Worm (Caenorhabditis elegans) whole organism, young adult: ENCODE data around the gene twk-33.

Experiments
- B0035.1 ChIP-seq: sonication (generic microtip); optimal IDR thresholded peaks from 2 replicates; lab custom pipeline; 2016; ENCODE audit warnings: missing genetic modification characterization, mild to moderate bottlenecking, missing compliant biosample characterization, missing genotype, missing genetic modification reagents
- B0336.3 ChIP-seq: fragments of 200-800 bp; sonication (Bioruptor generic); IDR thresholded peaks from 2 replicates; pipeline ENCODE4 v1.3.6; 2022; ENCODE audit warnings: missing genetic modification characterization, missing compliant biosample characterization
- C06A6.2 ChIP-seq: fragments of 200-800 bp; sonication (Bioruptor generic); conservative IDR thresholded peaks from 2 replicates; pipeline ENCODE4 v1.3.6; 2022; ENCODE audit warnings: missing genetic modification characterization, missing compliant biosample characterization
- F22D6.2 ChIP-seq: sonication (generic microtip); optimal IDR thresholded peaks from 2 replicates; lab custom pipeline; 2016; ENCODE audit warnings: mild to moderate bottlenecking, missing genetic modification characterization, missing compliant biosample characterization
- F33H1.4 ChIP-seq: fragments of 200-800 bp; sonication (Bioruptor generic); IDR thresholded peaks from 2 replicates; pipeline ENCODE4 v1.3.6; 2022; ENCODE audit warnings: missing genetic modification reagents, missing genetic modification characterization, missing compliant biosample characterization
- F39B2.1 ChIP-seq: fragments of 200-800 bp; sonication (Bioruptor generic); IDR thresholded peaks from 2 replicates; pipeline ENCODE4 v1.3.6; 2022; ENCODE audit warnings: missing genetic modification reagents, missing genetic modification characterization, missing compliant biosample characterization
- Y53G8AR.9 ChIP-seq: fragments of 200-800 bp; sonication (Bioruptor generic); conservative IDR thresholded peaks from 2 replicates; pipeline ENCODE4 v1.3.6; 2022; ENCODE audit warnings: missing genetic modification reagents, missing genetic modification characterization, missing compliant biosample characterization
- atf-7 ChIP-seq: sonication (generic microtip); optimal IDR thresholded peaks from 2 replicates; lab custom pipeline; 2017; ENCODE audit warnings: mild to moderate bottlenecking, missing genetic modification characterization, missing compliant biosample characterization
- attf-3 ChIP-seq: fragments of 200-800 bp; sonication (Bioruptor generic); conservative IDR thresholded peaks from 2 replicates; pipeline ENCODE4 v1.3.6; 2022; ENCODE audit warnings: missing genetic modification reagents, missing genetic modification characterization, missing compliant biosample characterization
- attf-5 ChIP-seq: fragments of 200-800 bp; sonication (Bioruptor generic); optimal IDR thresholded peaks from 2 replicates; lab custom pipeline; 2018; ENCODE audit warnings: mild to moderate bottlenecking, missing genetic modification characterization, missing compliant biosample characterization
- bed-2 ChIP-seq: fragments of 200-800 bp; sonication (Bioruptor generic); IDR thresholded peaks from 2 replicates; pipeline ENCODE4 v1.3.6; 2022; ENCODE audit warnings: missing genetic modification reagents, missing genetic modification characterization, missing compliant biosample characterization
- cebp-1 ChIP-seq, 2 experiments: fragments of 200-800 bp in 1 of 2; sonication (Bioruptor generic) in 1 of 2; sonication (generic microtip) in 1 of 2; IDR thresholded peaks in 1 of 2; optimal IDR thresholded peaks in 1 of 2; 2 replicates each; pipeline versions ENCODE4 v1.3.6 to Lab custom; 2017 to 2022; ENCODE audit warnings: missing compliant biosample characterization in 2 of 2, missing genetic modification characterization in 2 of 2, mild to moderate bottlenecking in 1 of 2, missing genetic modification reagents in 1 of 2, moderate library complexity in 1 of 2
- ceh-100 ChIP-seq: fragments of 200-800 bp; sonication (Bioruptor generic); IDR thresholded peaks from 2 replicates; pipeline ENCODE4 v1.3.6; 2022; ENCODE audit warnings: missing genetic modification reagents, missing genetic modification characterization, missing compliant biosample characterization
- die-1 ChIP-seq: sonication (generic microtip); optimal IDR thresholded peaks from 2 replicates; lab custom pipeline; 2016; ENCODE audit warnings: missing genotype, mild to moderate bottlenecking, missing genetic modification characterization, missing compliant biosample characterization
- dox-1 ChIP-seq: fragments of 200-800 bp; sonication (Bioruptor generic); IDR thresholded peaks from 2 replicates; pipeline ENCODE4 v1.3.6; 2022; ENCODE audit warnings: missing genetic modification reagents, missing genetic modification characterization, missing compliant biosample characterization
- dpl-1 ChIP-seq: fragments of 150-350 bp; optimal IDR thresholded peaks from 2 replicates; lab custom pipeline; 2014; ENCODE audit warnings: missing biosample characterization, missing genetic modification reagents, missing genetic modification characterization
- efl-1 ChIP-seq: fragments of 150-350 bp; optimal IDR thresholded peaks from 2 replicates; lab custom pipeline; 2014; ENCODE audit warnings: missing biosample characterization, missing genetic modification reagents, missing genetic modification characterization
- egrh-3 ChIP-seq: fragments of 200-800 bp; sonication (Bioruptor generic); IDR thresholded peaks from 2 replicates; pipeline ENCODE4 v1.3.6; 2022; ENCODE audit warnings: missing genetic modification reagents, missing genetic modification characterization, missing compliant biosample characterization
- fkh-3 ChIP-seq: sonication (generic microtip); optimal IDR thresholded peaks from 2 replicates; lab custom pipeline; 2016; ENCODE audit warnings: mild to moderate bottlenecking, missing genetic modification characterization, missing compliant biosample characterization
- lin-40 ChIP-seq: sonication (generic microtip); optimal IDR thresholded peaks from 2 replicates; lab custom pipeline; 2016; ENCODE audit warnings: missing genetic modification characterization, mild to moderate bottlenecking, missing compliant biosample characterization, missing genotype, missing genetic modification reagents
- lin-54 ChIP-seq: fragments of 200-800 bp; sonication (Bioruptor generic); optimal IDR thresholded peaks from 2 replicates; lab custom pipeline; 2018; ENCODE audit warnings: mild to moderate bottlenecking, missing genetic modification characterization, missing compliant biosample characterization
- mel-28 ChIP-seq: sonication (generic microtip); optimal IDR thresholded peaks from 2 replicates; lab custom pipeline; 2016; ENCODE audit warnings: borderline replicate concordance, mild to moderate bottlenecking, missing genetic modification characterization, missing compliant biosample characterization
- mes-4 ChIP-seq: sonication (generic microtip); optimal IDR thresholded peaks from 2 replicates; lab custom pipeline; 2016; ENCODE audit warnings: missing genotype, missing genetic modification characterization, missing compliant biosample characterization
- mxl-1 ChIP-seq: sonication (generic microtip); optimal IDR thresholded peaks from 2 replicates; lab custom pipeline; 2016; ENCODE audit warnings: missing genetic modification characterization, missing compliant biosample characterization
- nhr-120 ChIP-seq: fragments of 200-800 bp; sonication (Bioruptor generic); IDR thresholded peaks from 2 replicates; pipeline ENCODE4 v1.3.6; 2022; ENCODE audit warnings: missing genetic modification characterization, missing compliant biosample characterization
- nhr-179 ChIP-seq: sonication (generic microtip); optimal IDR thresholded peaks from 2 replicates; lab custom pipeline; 2016; ENCODE audit warnings: mild to moderate bottlenecking, missing genetic modification characterization, missing compliant biosample characterization
- nhr-90 ChIP-seq: sonication (generic microtip); optimal IDR thresholded peaks from 2 replicates; lab custom pipeline; 2016; ENCODE audit warnings: missing genotype, mild to moderate bottlenecking, missing genetic modification characterization, missing compliant biosample characterization
- sdz-38 ChIP-seq: sonication (generic microtip); optimal IDR thresholded peaks from 2 replicates; lab custom pipeline; 2016; ENCODE audit warnings: missing genotype, missing genetic modification characterization, missing compliant biosample characterization
- sptf-2 ChIP-seq: fragments of 200-800 bp; sonication (Bioruptor generic); optimal IDR thresholded peaks from 2 replicates; lab custom pipeline; 2018; ENCODE audit warnings: mild to moderate bottlenecking, missing genetic modification characterization, missing compliant biosample characterization
- tbx-9 ChIP-seq: sonication (generic microtip); optimal IDR thresholded peaks from 2 replicates; lab custom pipeline; 2016; ENCODE audit warnings: borderline replicate concordance, missing genetic modification characterization, inconsistent platforms, missing compliant biosample characterization
- tlf-1 ChIP-seq: fragments of 200-800 bp; sonication (Bioruptor generic); optimal IDR thresholded peaks from 2 replicates; lab custom pipeline; 2018; ENCODE audit warnings: mild to moderate bottlenecking, missing genetic modification characterization, missing compliant biosample characterization
- unc-62 ChIP-seq: fragments of 150-350 bp; optimal IDR thresholded peaks from 2 replicates; lab custom pipeline; 2014; ENCODE audit warnings: missing biosample characterization, missing genetic modification reagents, missing genetic modification characterization
- zfh-2 ChIP-seq: fragments of 200-800 bp; sonication (Bioruptor generic); conservative IDR thresholded peaks from 2 replicates; pipeline ENCODE4 v1.3.6; 2022; ENCODE audit warnings: missing genetic modification reagents, missing genetic modification characterization, missing compliant biosample characterization
- ztf-3 ChIP-seq: fragments of 200-800 bp; sonication (Bioruptor generic); optimal IDR thresholded peaks from 2 replicates; lab custom pipeline; 2018; ENCODE audit warnings: mild to moderate bottlenecking, missing genetic modification characterization, missing compliant biosample characterization
- ztf-6 ChIP-seq: fragments of 200-800 bp; sonication (Bioruptor generic); IDR thresholded peaks from 2 replicates; pipeline ENCODE4 v1.3.6; 2022; ENCODE audit warnings: missing genetic modification reagents, missing genetic modification characterization, missing compliant biosample characterization

The twk-33 gene

DNA sequence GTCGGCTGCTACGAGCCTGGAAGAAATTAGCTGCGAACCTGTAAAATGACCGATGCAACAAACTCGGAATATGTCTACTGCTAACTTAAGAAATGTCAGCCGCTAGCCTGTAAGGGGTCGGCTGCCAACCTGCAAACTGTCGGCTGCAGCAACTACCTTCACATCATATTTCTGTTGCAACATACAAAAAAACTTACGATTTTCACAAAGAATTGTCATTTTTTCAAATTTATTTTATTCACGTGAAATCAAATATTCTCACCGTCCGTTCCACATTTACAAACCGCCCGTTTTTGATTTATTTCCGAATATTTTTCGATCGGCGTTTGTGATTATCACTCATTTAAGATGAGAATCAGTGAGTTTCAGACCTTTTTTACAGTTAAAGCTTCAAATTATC lies 14.5 kb downstream of the twk-33 start, which contains the start of gene Y26G10.6:
TSS of gene Y26G10.6 (plus strand) at position 301 of the 400 bp plus-strand sequence.
- TF ChIP-seq nhr-90 (tag; lab: Kevin White, UChicago) (no peak), zfh-2 (GFP tag; lab: Robert Waterston, UW) (no peak), ceh-100 (no peak), F22D6.2 (tag; lab: Kevin White, UChicago) (no peak), mes-4 (no peak), attf-5 (GFP tag; lab: Kevin White, UChicago) (no peak), tbx-9 (no peak), unc-62 (GFP tag; lab: Kevin White, UChicago) (no peak), bed-2 (GFP tag; lab: Robert Waterston, UW) (no peak), attf-3 (GFP tag; lab: Robert Waterston, UW) (no peak), sdz-38 (no peak)

DNA sequence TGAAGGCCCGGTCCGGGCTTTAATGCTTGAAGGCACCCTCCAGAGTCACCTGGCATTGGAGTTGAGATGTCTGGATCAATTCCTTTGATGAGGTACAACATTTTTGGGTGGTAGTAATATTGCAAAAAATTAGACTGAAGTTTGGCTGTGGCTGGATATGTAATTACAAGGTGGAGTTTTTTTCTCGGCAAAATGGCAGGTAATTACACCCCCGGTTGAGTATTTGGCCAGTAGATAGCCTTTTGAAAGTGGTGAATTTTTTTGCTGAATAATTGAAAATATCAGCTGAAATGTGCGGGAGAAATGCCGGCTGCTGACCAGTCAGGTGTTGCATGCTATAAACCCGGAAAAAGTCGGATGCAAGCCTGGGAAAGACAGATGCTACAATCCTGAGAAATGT lies 15.1 kb downstream of the twk-33 start, which contains the start of gene Y26G10.4:
TSS of gene Y26G10.4 (minus strand) at position 101 of the 400 bp plus-strand sequence.
- TF ChIP-seq fkh-3 (tag; lab: Kevin White, UChicago), result no peak

DNA sequence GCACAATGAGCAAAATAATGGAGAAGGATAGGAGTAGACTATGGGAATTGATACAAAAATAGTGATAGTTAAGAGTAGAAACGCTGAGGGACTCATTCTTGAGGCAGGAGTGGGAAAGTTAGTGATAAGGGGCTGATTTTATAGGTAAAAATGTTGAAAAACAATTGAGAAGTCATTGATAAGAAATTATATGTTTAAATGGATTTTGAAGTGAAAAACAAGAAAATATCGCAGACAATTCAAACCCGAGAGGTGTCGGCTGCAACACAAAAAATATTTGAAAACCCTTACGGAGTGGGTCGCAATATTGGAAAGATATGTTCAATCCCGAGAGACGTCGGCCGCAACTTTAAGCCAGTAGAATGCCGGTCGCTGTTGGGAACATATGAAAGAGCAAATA lies 17.4 kb downstream of the twk-33 start, which contains the start of gene spp-29:
TSS of gene spp-29 (minus strand) at position 101 of the 400 bp plus-strand sequence.
- TF ChIP-seq atf-7 (no peak), dox-1 (GFP tag; lab: Robert Waterston, UW) (no peak), egrh-3 (no peak), B0336.3 (GFP tag; lab: Robert Waterston, UW) (no peak), dpl-1 (GFP tag; lab: Kevin White, UChicago) (no peak), nhr-90 (tag; lab: Kevin White, UChicago) (no peak), F33H1.4 (no peak), ceh-100 (no peak)

DNA sequence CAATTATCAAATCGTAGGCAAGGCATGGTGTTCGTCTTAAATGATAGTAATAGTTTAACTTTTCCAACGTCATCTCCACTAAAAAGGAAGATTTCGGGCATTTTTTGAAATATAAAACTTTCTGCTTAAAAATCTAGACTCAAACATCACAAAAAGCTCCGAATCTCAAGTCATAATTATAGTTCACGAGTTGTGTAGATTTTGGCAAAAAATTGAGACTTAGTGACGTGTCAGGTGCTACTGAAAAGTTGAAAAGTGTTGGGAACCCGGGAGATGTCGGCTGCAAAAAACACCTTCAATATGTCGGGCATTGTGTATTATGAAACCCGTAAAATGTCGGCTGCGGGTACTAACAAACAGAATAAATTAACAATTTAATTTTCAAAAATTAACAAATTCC lies 18.4 kb downstream of the twk-33 start, which contains the start of gene Y26G10.1:
TSS of gene Y26G10.1 (minus strand) at position 101 of the 400 bp plus-strand sequence.
- TF ChIP-seq C06A6.2 (GFP tag; lab: Robert Waterston, UW), result no peak
- TF ChIP-seq sptf-2 (GFP tag; lab: Kevin White, UChicago), result no peak
- TF ChIP-seq tlf-1 (GFP tag; lab: Kevin White, UChicago), result no peak
- TF ChIP-seq mel-28, result no peak
- no peak for TF ChIP-seq cebp-1 (GFP tag; IDR thresholded peaks at IDR 0.05; lab: Robert Waterston, UW)
- no peak for TF ChIP-seq cebp-1 (tag; optimal IDR thresholded peaks at IDR 0.05; lab: Kevin White, UChicago)
- TF ChIP-seq lin-40 (tag; lab: Kevin White, UChicago), result no peak
- TF ChIP-seq dox-1 (GFP tag; lab: Robert Waterston, UW), result no peak
- no peak for TF ChIP-seq ztf-3
- TF ChIP-seq B0035.1 (tag; lab: Kevin White, UChicago), result no peak
- no peak for TF ChIP-seq lin-54 (GFP tag; lab: Kevin White, UChicago)
- no peak for TF ChIP-seq die-1 (tag; lab: Kevin White, UChicago)
- TF ChIP-seq Y53G8AR.9 (GFP tag; lab: Robert Waterston, UW), result no peak
- TF ChIP-seq F39B2.1 (GFP tag; lab: Robert Waterston, UW), result no peak
- TF ChIP-seq fkh-3 (tag; lab: Kevin White, UChicago), result no peak
- no peak for TF ChIP-seq nhr-179 (tag; lab: Kevin White, UChicago)
- TF ChIP-seq mxl-1, result no peak

DNA sequence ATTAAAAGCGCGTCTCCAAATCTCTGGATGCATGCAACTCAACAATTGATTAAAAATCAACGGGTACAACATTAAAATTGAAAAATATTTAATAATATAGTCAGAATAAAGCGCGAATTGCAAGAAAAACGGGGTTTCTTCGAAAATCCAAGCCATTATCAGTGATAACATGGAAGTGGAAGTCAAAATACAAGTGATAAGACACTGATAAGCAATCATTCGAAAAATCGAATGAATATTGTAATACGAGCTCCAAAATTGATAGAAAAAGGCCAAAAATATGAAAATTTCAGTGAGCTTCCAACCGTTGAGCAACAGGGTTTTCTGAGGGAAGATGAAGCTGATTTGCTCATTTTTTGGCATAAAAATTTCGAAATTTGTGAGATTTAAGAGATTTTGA lies 19.9 kb downstream of the twk-33 start:
- TF ChIP-seq ztf-6 (no peak), nhr-120 (no peak), efl-1 (GFP tag; lab: Kevin White, UChicago) (no peak), fkh-3 (tag; lab: Kevin White, UChicago) (no peak)
- TF ChIP-seq, all 124 proteins: peak for 0
